Fruit fly (Drosophila melanogaster): ENCODE results near the gene Frl.

DNA sequence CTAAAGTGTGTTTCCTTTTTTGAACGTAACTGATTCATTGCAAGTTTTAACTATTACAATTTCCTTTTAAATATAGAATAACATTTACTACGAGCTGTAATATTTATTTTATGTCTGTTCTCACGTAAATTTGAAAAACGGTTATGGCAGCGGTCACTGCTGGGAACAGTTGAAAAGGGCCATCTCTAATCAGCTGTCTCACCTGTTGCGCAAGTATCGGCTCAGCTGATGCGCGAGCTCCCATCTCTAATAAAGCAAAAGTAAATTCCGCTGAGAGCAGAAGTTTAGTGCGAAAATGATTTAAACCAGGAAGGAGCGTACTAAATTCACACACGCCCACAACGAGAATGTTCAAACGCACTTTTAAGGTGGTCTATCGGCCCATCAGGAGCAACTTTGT is 18.6 kb downstream of the Frl start, which contains the start of gene Pex1:
- TF ChIP-seq foxo (GFP tag; optimal IDR thresholded peaks at IDR 0.05) (no peak), GATAd (GFP tag; optimal IDR thresholded peaks at IDR 0.05) (no peak), pan (optimal IDR thresholded peaks at IDR 0.05) (no peak), usp (GFP tag; optimal IDR thresholded peaks at IDR 0.05) (no peak), CrebA (GFP tag; optimal IDR thresholded peaks at IDR 0.05; ENCODE audit: borderline replicate concordance) (peak; percentile 13), ey (GFP tag; optimal IDR thresholded peaks at IDR 0.05) (no peak), sage (GFP tag; optimal IDR thresholded peaks at IDR 0.05) (peak; percentile 2)

Measured in whole organism, wandering third instar larva.